Fruit fly (Drosophila melanogaster) whole organism, pupa: Measurements from ENCODE around the gene Acp36DE.

Experiments used
- CG10348 ChIP-seq: fragments of 200-800 bp; sonication (Bioruptor generic); IDR thresholded peaks from 2 replicates; pipeline ENCODE4 v1.3.6; 2022; ENCODE audit warnings: missing biosample characterization, missing genetic modification characterization
- CG12605 ChIP-seq: fragments of 200-800 bp; sonication (Bioruptor generic); IDR thresholded peaks from 2 replicates; pipeline ENCODE4 v1.3.6; 2022; ENCODE audit warnings: missing biosample characterization, missing genetic modification characterization
- CG14655 ChIP-seq: fragments of 200-800 bp; sonication (Bioruptor generic); optimal IDR thresholded peaks from 3 replicates; lab custom pipeline; 2017; ENCODE audit warnings: mild to moderate bottlenecking, missing biosample characterization, missing genetic modification reagents, missing genetic modification characterization
- CG17806 ChIP-seq: fragments of 200-800 bp; sonication (Bioruptor generic); optimal IDR thresholded peaks from 2 replicates; lab custom pipeline; 2018; ENCODE audit warnings: missing biosample characterization, mild to moderate bottlenecking, missing genetic modification characterization, moderate library complexity
- CG32121 ChIP-seq: fragments of 200-800 bp; sonication (Bioruptor generic); IDR thresholded peaks from 2 replicates; pipeline ENCODE4 v1.3.6; 2022; ENCODE audit warnings: missing biosample characterization, missing genetic modification characterization
- CG34367 ChIP-seq: fragments of 200-800 bp; sonication (Bioruptor generic); optimal IDR thresholded peaks from 2 replicates; lab custom pipeline; 2018; ENCODE audit warnings: missing biosample characterization, mild to moderate bottlenecking, missing genetic modification characterization
- CG8159 ChIP-seq: fragments of 200-800 bp; sonication (Bioruptor generic); optimal IDR thresholded peaks from 3 replicates; lab custom pipeline; 2018; ENCODE audit warnings: missing biosample characterization, mild to moderate bottlenecking, missing genetic modification characterization, moderate library complexity
- CG9948 ChIP-seq: fragments of 200-800 bp; sonication (Bioruptor generic); optimal IDR thresholded peaks from 2 replicates; lab custom pipeline; 2018; ENCODE audit warnings: missing biosample characterization, mild to moderate bottlenecking, missing genetic modification characterization, moderate library complexity
- Pif1B ChIP-seq: fragments of 200-800 bp; sonication (Bioruptor generic); optimal IDR thresholded peaks from 3 replicates; lab custom pipeline; 2016; ENCODE audit warnings: missing biosample characterization, missing genetic modification characterization

DNA sequence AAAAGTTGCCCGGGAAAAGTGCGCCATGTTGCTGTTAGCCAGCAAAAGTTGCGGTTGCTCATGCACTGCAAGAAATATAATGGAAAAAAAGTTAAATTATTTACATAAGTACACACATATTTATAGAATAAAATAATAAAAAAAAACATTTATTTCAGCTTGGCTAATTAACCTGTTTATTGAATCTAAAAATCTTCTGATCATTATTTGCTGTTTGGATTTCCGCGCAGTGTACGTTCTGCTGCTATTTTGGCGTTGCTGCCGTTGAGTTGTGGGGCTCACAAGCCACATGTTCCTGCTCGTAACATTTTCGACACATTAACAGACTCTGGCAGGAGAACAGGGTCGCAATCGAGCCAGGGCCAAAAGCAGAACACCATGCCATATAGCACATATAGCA lies 48.3 kb downstream of the Acp36DE start:
- TF ChIP-seq CG12605 (GFP tag; lab: Robert Waterston, UW) (peak; percentile 76; the same call in 1 of the 2 replicates), CG17806 (peak; percentile 85), CG32121 (GFP tag; lab: Robert Waterston, UW) (peak; percentile 77), Pif1B (peak; percentile 74), CG8159 (peak; percentile 86), CG9948 (tag; lab: Kevin White, UChicago) (peak; percentile 88), CG14655 (GFP tag; lab: Kevin White, UChicago) (peak; percentile 90), CG34367 (tag; lab: Kevin White, UChicago) (peak; percentile 75), CG10348 (GFP tag; lab: Robert Waterston, UW) (no peak)
